Fruit fly (Drosophila melanogaster): Measurements from ENCODE around the gene CG32240.

Gene CG32240

DNA sequence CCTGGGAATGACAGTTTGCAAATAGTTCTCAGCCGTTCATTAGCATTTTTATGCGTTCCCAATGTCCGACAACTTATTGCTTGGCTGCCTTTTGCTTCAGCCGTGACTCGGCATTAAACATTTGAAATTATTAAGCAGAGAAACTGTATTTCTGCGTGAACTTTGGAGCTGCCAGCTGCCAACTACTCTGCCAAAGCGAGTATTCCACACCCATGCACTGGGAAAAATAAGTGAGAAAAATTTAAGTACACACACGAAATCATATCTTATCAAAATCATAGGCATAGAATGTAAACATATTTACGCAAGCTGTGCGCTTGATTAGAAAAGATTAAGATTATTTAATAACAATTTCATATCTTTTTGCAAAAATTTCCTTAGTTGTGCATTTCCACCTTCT is 31.5 kb upstream of the CG32240 start (continued):
- no peak for TF ChIP-seq CG18599 (GFP tag; optimal IDR thresholded peaks at IDR 0.05)
- TF ChIP-seq CG1233 (GFP tag; optimal IDR thresholded peaks at IDR 0.05): peak; percentile 27
- TF ChIP-seq otp (GFP tag; IDR thresholded peaks at IDR 0.05): peak; percentile 72; the same call in 2 of the 3 replicates
- TF ChIP-seq HmgZ (tag; optimal IDR thresholded peaks at IDR 0.05): no peak
- TF ChIP-seq CG9817 (tag; optimal IDR thresholded peaks at IDR 0.05): peak; percentile 26
- no peak for TF ChIP-seq CG11723 (GFP tag; optimal IDR thresholded peaks at IDR 0.05)
- no peak for TF ChIP-seq Hey (tag; optimal IDR thresholded peaks at IDR 0.05)
- TF ChIP-seq ro (GFP tag; IDR thresholded peaks at IDR 0.05): no peak
- TF ChIP-seq hkb (optimal IDR thresholded peaks at IDR 0.05): no peak
- peak; percentile 48 for TF ChIP-seq hkb (GFP tag; IDR thresholded peaks at IDR 0.05)
- peak; percentile 64 for TF ChIP-seq Xbp1 (GFP tag; optimal IDR thresholded peaks at IDR 0.05)
- peak; percentile 11 for TF ChIP-seq Ets97D (GFP tag; optimal IDR thresholded peaks at IDR 0.05)
- peak; percentile 64; the same call in 2 of the 3 replicates for TF ChIP-seq Dbx (GFP tag; IDR thresholded peaks at IDR 0.05)
- TF ChIP-seq Adf1 (GFP tag; IDR thresholded peaks at IDR 0.05): no peak
- no peak for TF ChIP-seq Fer1 (GFP tag; optimal IDR thresholded peaks at IDR 0.05)
- no peak for TF ChIP-seq croc (GFP tag; conservative IDR thresholded peaks at IDR 0.05)
- TF ChIP-seq CG2129 (GFP tag; IDR thresholded peaks at IDR 0.05; ENCODE audit: partially characterized antibody): no peak
- TF ChIP-seq YL-1 (GFP tag; optimal IDR thresholded peaks at IDR 0.05): no peak
- TF ChIP-seq pum (GFP tag; optimal IDR thresholded peaks at IDR 0.05): no peak
- no peak for TF ChIP-seq CG15073 (GFP tag; optimal IDR thresholded peaks at IDR 0.05)
- no peak for TF ChIP-seq gt (GFP tag; IDR thresholded peaks at IDR 0.05)
- TF ChIP-seq slp2 (GFP tag; optimal IDR thresholded peaks at IDR 0.05): no peak
- TF ChIP-seq Hr3 (GFP tag; optimal IDR thresholded peaks at IDR 0.05): no peak
- no peak for TF ChIP-seq cato (GFP tag; optimal IDR thresholded peaks at IDR 0.05; ENCODE audit: borderline replicate concordance)
- peak; percentile 4 for TF ChIP-seq CG12659 (GFP tag; optimal IDR thresholded peaks at IDR 0.05)
- TF ChIP-seq Dll (GFP tag; IDR thresholded peaks at IDR 0.05; ENCODE audit: partially characterized antibody): no peak
- TF ChIP-seq ac (GFP tag; optimal IDR thresholded peaks at IDR 0.05): no peak
- TF ChIP-seq CG7745 (tag; optimal IDR thresholded peaks at IDR 0.05): no peak
- no peak for TF ChIP-seq dm (GFP tag; optimal IDR thresholded peaks at IDR 0.05)
- TF ChIP-seq CG16815 (GFP tag; optimal IDR thresholded peaks at IDR 0.05): no peak
- no peak for TF ChIP-seq hb (GFP tag; IDR thresholded peaks at IDR 0.05; ENCODE audit: partially characterized antibody)
- no peak for TF ChIP-seq vfl (GFP tag; optimal IDR thresholded peaks at IDR 0.05)
- TF ChIP-seq wdn (GFP tag; IDR thresholded peaks at IDR 0.05): peak; percentile 59
- TF ChIP-seq chn (GFP tag; optimal IDR thresholded peaks at IDR 0.05): no peak
- peak; percentile 78 for TF ChIP-seq Ets65A (GFP tag)
- TF ChIP-seq luna (GFP tag; optimal IDR thresholded peaks at IDR 0.05): no peak
- no peak for TF ChIP-seq crp (GFP tag; optimal IDR thresholded peaks at IDR 0.05)
- no peak for TF ChIP-seq CG17829 (tag; optimal IDR thresholded peaks at IDR 0.05)
- no peak for TF ChIP-seq D19A (tag; optimal IDR thresholded peaks at IDR 0.05)
- peak; percentile 64; the same call in 1 of the 2 replicates for TF ChIP-seq CG17612 (GFP tag; IDR thresholded peaks at IDR 0.05)
- TF ChIP-seq CG3281 (GFP tag; optimal IDR thresholded peaks at IDR 0.05): no peak
- peak; percentile 75 for TF ChIP-seq CG11456 (GFP tag; IDR thresholded peaks at IDR 0.05)
- TF ChIP-seq CG3995 (GFP tag; optimal IDR thresholded peaks at IDR 0.05): peak; percentile 10
- no peak for TF ChIP-seq gcm2 (GFP tag; optimal IDR thresholded peaks at IDR 0.05)
- TF ChIP-seq CG1792 (GFP tag; optimal IDR thresholded peaks at IDR 0.05): no peak
- TF ChIP-seq h (optimal IDR thresholded peaks at IDR 0.05): no peak
- TF ChIP-seq bbx (GFP tag; IDR thresholded peaks at IDR 0.05; ENCODE audit: partially characterized antibody): no peak
- peak; percentile 63; the same call in 1 of the 2 replicates for TF ChIP-seq vvl (GFP tag; IDR thresholded peaks at IDR 0.05)
- 0 out of 2 replicates have a peak, but pooled peaks have one; percentile 6 for TF ChIP-seq Gsc (GFP tag; IDR thresholded peaks at IDR 0.05)
- no peak for TF ChIP-seq CG10267 (tag; optimal IDR thresholded peaks at IDR 0.05)
- TF ChIP-seq Rfx (GFP tag; IDR thresholded peaks at IDR 0.05): peak; percentile 84
- peak; percentile 2 for TF ChIP-seq Hmr (GFP tag; optimal IDR thresholded peaks at IDR 0.05)

Measured in whole organism, embryonic.